Worm (Caenorhabditis elegans) whole organism, L1 larva: Measurements from ENCODE around the gene C13C4.7.
A peak's percentile ranks its signal among the peaks of the same experiment; 100 is the strongest.

ENCODE experiments used
- C04F5.9 ChIP-seq: sonication (generic microtip); optimal IDR thresholded peaks from 2 replicates; lab custom pipeline; 2016; ENCODE audit warnings: missing genetic modification characterization, missing compliant biosample characterization
- C16A3.4 ChIP-seq: fragments of 150-350 bp; optimal IDR thresholded peaks from 2 replicates; lab custom pipeline; 2014; ENCODE audit warnings: missing biosample characterization, missing genetic modification characterization
- C34B4.2 ChIP-seq: sonication (generic microtip); optimal IDR thresholded peaks from 2 replicates; lab custom pipeline; 2017; ENCODE audit warnings: mild to moderate bottlenecking, missing genetic modification characterization, missing compliant biosample characterization
- Y116A8C.19 ChIP-seq: sonication (generic microtip); optimal IDR thresholded peaks from 2 replicates; lab custom pipeline; 2016; ENCODE audit warnings: missing compliant biosample characterization, missing genetic modification characterization, borderline replicate concordance
- ama-1 ChIP-seq: fragments of 150-350 bp; optimal IDR thresholded peaks from 2 replicates; lab custom pipeline; 2014
- blmp-1 ChIP-seq: fragments of 150-350 bp; optimal IDR thresholded peaks from 2 replicates; lab custom pipeline; 2014; ENCODE audit warnings: missing biosample characterization, missing genetic modification characterization
- ceh-63 ChIP-seq: fragments of 200-800 bp; sonication (Bioruptor generic); optimal IDR thresholded peaks from 2 replicates; lab custom pipeline; 2018; ENCODE audit warnings: mild to moderate bottlenecking, missing genetic modification characterization, missing compliant biosample characterization
- ceh-82 ChIP-seq, 3 experiments: fragments of 150-350 bp in 1 of 3; sonication (generic microtip) in 2 of 3; optimal IDR thresholded peaks; 2 replicates each; lab custom pipeline; 2014 to 2017; ENCODE audit warnings: missing biosample characterization in 3 of 3, missing genetic modification characterization in 3 of 3
- ceh-88 ChIP-seq: fragments of 200-800 bp; sonication (Bioruptor generic); IDR thresholded peaks from 2 replicates; pipeline ENCODE4 v1.3.6; 2022; ENCODE audit warnings: missing genetic modification characterization, missing compliant biosample characterization
- ceh-90 ChIP-seq: sonication (generic microtip); optimal IDR thresholded peaks from 2 replicates; lab custom pipeline; 2016; ENCODE audit warnings: missing genetic modification characterization, missing compliant biosample characterization
- dpl-1 ChIP-seq, 3 experiments: fragments of 150-350 bp in 2 of 3; sonication (generic microtip) in 1 of 3; optimal IDR thresholded peaks; 2 replicates each; lab custom pipeline; 2014 to 2017; ENCODE audit warnings: missing biosample characterization in 3 of 3, missing genetic modification characterization in 3 of 3, missing genetic modification reagents in 3 of 3
- efl-1 ChIP-seq, 4 experiments: fragments of 150-350 bp; optimal IDR thresholded peaks in 3 of 4; peaks in 1 of 4; 1 replicate in 1 of 4; 2 replicates in 3 of 4; lab custom pipeline; 2014; ENCODE audit warnings: missing biosample characterization in 2 of 4, missing genetic modification characterization in 2 of 4, missing genetic modification reagents in 2 of 4
- efl-3 ChIP-seq: fragments of 200-800 bp; sonication (Bioruptor generic); optimal IDR thresholded peaks from 2 replicates; lab custom pipeline; 2018; ENCODE audit warnings: mild to moderate bottlenecking, missing genetic modification characterization, missing compliant biosample characterization
- fkh-4 ChIP-seq: sonication (generic microtip); optimal IDR thresholded peaks from 2 replicates; lab custom pipeline; 2016; ENCODE audit warnings: missing compliant biosample characterization, missing genetic modification characterization, borderline replicate concordance
- fos-1 ChIP-seq: fragments of 150-350 bp; optimal IDR thresholded peaks from 2 replicates; lab custom pipeline; 2014; ENCODE audit warnings: missing biosample characterization, missing genetic modification characterization
- grh-1 ChIP-seq: fragments of 200-800 bp; sonication (Bioruptor generic); IDR thresholded peaks from 2 replicates; pipeline ENCODE4 v1.3.6; 2022; ENCODE audit warnings: missing genetic modification reagents, missing genetic modification characterization, missing compliant biosample characterization
- isw-1 ChIP-seq: fragments of 200-800 bp; sonication (Bioruptor generic); IDR thresholded peaks from 2 replicates; pipeline ENCODE4 v1.3.6; 2022; ENCODE audit warnings: missing genetic modification characterization, missing compliant biosample characterization
- jun-1 ChIP-seq: fragments of 150-350 bp; optimal IDR thresholded peaks from 2 replicates; lab custom pipeline; 2014; ENCODE audit warnings: missing biosample characterization, missing genetic modification reagents, missing genetic modification characterization
- lin-13 ChIP-seq: fragments of 150-350 bp; optimal IDR thresholded peaks from 2 replicates; lab custom pipeline; 2014; ENCODE audit warnings: missing biosample characterization, missing genetic modification reagents, missing genetic modification characterization
- lin-14 ChIP-seq: fragments of 200-800 bp; sonication (Bioruptor generic); optimal IDR thresholded peaks from 2 replicates; lab custom pipeline; 2018; ENCODE audit warnings: mild to moderate bottlenecking, missing genetic modification characterization, moderate library complexity, missing compliant biosample characterization
- lin-35 ChIP-seq, 2 experiments: fragments of 150-350 bp; optimal IDR thresholded peaks; 2 replicates each; lab custom pipeline; 2014; ENCODE audit warnings: missing biosample characterization in 2 of 2, missing genetic modification characterization in 2 of 2, missing genetic modification reagents in 2 of 2
- lsy-2 ChIP-seq, 2 experiments: fragments of 150-350 bp; optimal IDR thresholded peaks; 2 replicates each; lab custom pipeline; 2014; ENCODE audit warnings: missing biosample characterization in 2 of 2, missing genetic modification characterization in 2 of 2
- mab-9 ChIP-seq: fragments of 200-800 bp; sonication (Bioruptor generic); IDR thresholded peaks from 2 replicates; pipeline ENCODE4 v1.3.6; 2022; ENCODE audit warnings: missing genetic modification reagents, missing genetic modification characterization, missing compliant biosample characterization
- mdl-1 ChIP-seq, 2 experiments: fragments of 150-350 bp; optimal IDR thresholded peaks; 2 replicates each; lab custom pipeline; 2014 to 2017; ENCODE audit warnings: missing biosample characterization in 2 of 2, missing genetic modification characterization in 2 of 2, inconsistent platforms in 1 of 2
- mep-1 ChIP-seq: fragments of 150-350 bp; optimal IDR thresholded peaks from 2 replicates; lab custom pipeline; 2014; ENCODE audit warnings: missing biosample characterization, missing genetic modification characterization
- nhr-11 ChIP-seq: fragments of 150-350 bp; optimal IDR thresholded peaks from 2 replicates; lab custom pipeline; 2014; ENCODE audit warnings: missing biosample characterization, missing genetic modification characterization
- nhr-20 ChIP-seq: sonication (generic microtip); optimal IDR thresholded peaks from 2 replicates; lab custom pipeline; 2016; ENCODE audit warnings: mild to moderate bottlenecking, missing genetic modification characterization, missing compliant biosample characterization
- nhr-71 ChIP-seq: sonication (generic microtip); optimal IDR thresholded peaks from 2 replicates; lab custom pipeline; 2016; ENCODE audit warnings: mild to moderate bottlenecking, missing genetic modification characterization, moderate library complexity, missing compliant biosample characterization
- nhr-76 ChIP-seq: sonication (generic microtip); optimal IDR thresholded peaks from 2 replicates; lab custom pipeline; 2017; ENCODE audit warnings: missing biosample characterization, missing genetic modification characterization
- nhr-85 ChIP-seq: sonication (generic microtip); peaks from one replicate; lab custom pipeline; 2016; ENCODE audit warnings: missing genetic modification characterization, inconsistent platforms, missing compliant biosample characterization
- pag-3 ChIP-seq: sonication (generic microtip); optimal IDR thresholded peaks from 2 replicates; lab custom pipeline; 2017; ENCODE audit warnings: missing genetic modification characterization, mild to moderate bottlenecking, missing compliant biosample characterization, antibody characterized with exemption, borderline replicate concordance; ENCODE audit not compliant: insufficient read depth
- skn-1 ChIP-seq: fragments of 150-350 bp; optimal IDR thresholded peaks from 2 replicates; lab custom pipeline; 2014; ENCODE audit warnings: missing biosample characterization, missing genetic modification characterization
- snpc-4 ChIP-seq: fragments of 150-350 bp; optimal IDR thresholded peaks from 2 replicates; lab custom pipeline; 2014; ENCODE audit warnings: missing biosample characterization, missing genetic modification characterization
- snu-23 ChIP-seq: sonication (generic microtip); optimal IDR thresholded peaks from 2 replicates; lab custom pipeline; 2016; ENCODE audit warnings: missing genetic modification characterization, missing compliant biosample characterization
- sup-37 ChIP-seq: fragments of 200-800 bp; sonication (Bioruptor generic); optimal IDR thresholded peaks from 2 replicates; lab custom pipeline; 2018; ENCODE audit warnings: mild to moderate bottlenecking, missing genetic modification characterization, missing compliant biosample characterization
- unc-130 ChIP-seq: fragments of 150-350 bp; optimal IDR thresholded peaks from 2 replicates; lab custom pipeline; 2017; ENCODE audit warnings: missing biosample characterization, missing genetic modification characterization, inconsistent platforms
- unc-86 ChIP-seq: sonication (generic microtip); optimal IDR thresholded peaks from 2 replicates; lab custom pipeline; 2016; ENCODE audit warnings: missing genetic modification characterization, missing compliant biosample characterization
- vab-15 ChIP-seq: sonication (generic microtip); optimal IDR thresholded peaks from 2 replicates; lab custom pipeline; 2017; ENCODE audit warnings: missing genotype, mild to moderate bottlenecking, missing genetic modification characterization, missing compliant biosample characterization
- zip-4 ChIP-seq: fragments of 200-800 bp; sonication (Bioruptor generic); optimal IDR thresholded peaks from 2 replicates; lab custom pipeline; 2018; ENCODE audit warnings: mild to moderate bottlenecking, missing genetic modification characterization, moderate library complexity, missing compliant biosample characterization

C13C4.7 gene

ce11 chrV:12106841-12107240, 13.4 kb downstream of the C13C4.7 start, which contains the start of gene nhr-136 (continued):
- TF ChIP-seq C16A3.4 (tag; lab: Kevin White, UChicago), result no peak
- no peak for TF ChIP-seq ceh-88 (GFP tag; lab: Robert Waterston, UW)
- TF ChIP-seq nhr-76 (tag; lab: Kevin White, UChicago), result no peak
- no peak for TF ChIP-seq fos-1 (tag; lab: Kevin White, UChicago)
- TF ChIP-seq ceh-63 (GFP tag; lab: Kevin White, UChicago), result no peak
- no peak for TF ChIP-seq efl-1 (optimal IDR thresholded peaks at IDR 0.05; lab: Kevin White, UChicago)
- peak in 1 of 2 experiments; percentile 53 for TF ChIP-seq efl-1 (GFP tag; optimal IDR thresholded peaks at IDR 0.05 in 1 of 2; lab: Kevin White, UChicago)
- peak; percentile 34 for TF ChIP-seq lin-14 (GFP tag; lab: Kevin White, UChicago)
- TF ChIP-seq Y116A8C.19 (tag; lab: Kevin White, UChicago), result no peak
- no peak for TF ChIP-seq isw-1 (GFP tag; lab: Robert Waterston, UW)
- TF ChIP-seq dpl-1 (GFP tag; optimal IDR thresholded peaks at IDR 0.05; lab: Kevin White, UChicago), result no peak
- peak in 1 of 2 experiments; percentile 47 for TF ChIP-seq lin-35 (GFP tag; optimal IDR thresholded peaks at IDR 0.05; lab: Kevin White, UChicago)
- TF ChIP-seq jun-1 (tag; lab: Kevin White, UChicago), result no peak
- no peak for TF ChIP-seq unc-86 (tag; lab: Kevin White, UChicago)
- TF ChIP-seq snpc-4 (tag; lab: Kevin White, UChicago), result no peak
- TF ChIP-seq fkh-4, result no peak
- no peak for TF ChIP-seq sup-37 (GFP tag; lab: Kevin White, UChicago)
- TF ChIP-seq lsy-2 (tag; optimal IDR thresholded peaks at IDR 0.05; lab: Kevin White, UChicago), result peak in 1 of 2 experiments; percentile 5
- no peak for TF ChIP-seq mdl-1 (tag; optimal IDR thresholded peaks at IDR 0.05; lab: Kevin White, UChicago)

ce11 chrV:12103920-12104319, 16.4 kb downstream of the C13C4.7 start, which contains the start of gene nhr-153:
Gene nhr-153 (plus strand): TSS chrV:12104220.
- TF ChIP-seq grh-1, result no peak
- no peak for TF ChIP-seq efl-3
- peak; percentile 10 for TF ChIP-seq snu-23 (GFP tag; lab: Kevin White, UChicago)
- TF ChIP-seq lin-35 (GFP tag; optimal IDR thresholded peaks at IDR 0.05; lab: Kevin White, UChicago), result peak in 1 of 2 experiments; percentile 11

- TF ChIP-seq zip-4 (GFP tag; lab: Kevin White, UChicago) (peak; percentile 54), unc-86 (tag; lab: Kevin White, UChicago) (no peak), nhr-20 (tag; lab: Kevin White, UChicago) (peak; percentile 60), Y116A8C.19 (tag; lab: Kevin White, UChicago) (no peak), blmp-1 (tag; lab: Kevin White, UChicago) (peak; percentile 25), snu-23 (GFP tag; lab: Kevin White, UChicago) (peak; percentile 30), mab-9 (GFP tag; lab: Robert Waterston, UW) (no peak), lin-13 (GFP tag; lab: Kevin White, UChicago) (no peak), ama-1 (lab: Kevin White, UChicago) (no peak), nhr-11 (tag; lab: Kevin White, UChicago) (no peak), C04F5.9 (tag; lab: Kevin White, UChicago) (no peak), lsy-2 (tag; optimal IDR thresholded peaks at IDR 0.05; lab: Kevin White, UChicago) (peak in 1 of 2 experiments; percentile 42), lin-14 (GFP tag; lab: Kevin White, UChicago) (peak; percentile 63), unc-130 (tag; lab: Kevin White, UChicago) (no peak), C34B4.2 (no peak), snpc-4 (tag; lab: Kevin White, UChicago) (peak; percentile 43), mep-1 (tag; lab: Kevin White, UChicago) (peak; percentile 11), vab-15 (no peak), ceh-82 (tag; optimal IDR thresholded peaks at IDR 0.05; lab: Kevin White, UChicago) (no peak), dpl-1 (GFP tag; optimal IDR thresholded peaks at IDR 0.05; lab: Kevin White, UChicago) (peak in 1 of 3 experiments; percentile 19), pag-3 (tag; lab: Kevin White, UChicago) (no peak), skn-1 (tag; lab: Kevin White, UChicago) (peak; percentile 75), lin-35 (GFP tag; optimal IDR thresholded peaks at IDR 0.05; lab: Kevin White, UChicago) (peak in 1 of 2 experiments; percentile 8), efl-1 (optimal IDR thresholded peaks at IDR 0.05; lab: Kevin White, UChicago) (peak; percentile 31 to 32), efl-1 (GFP tag; optimal IDR thresholded peaks at IDR 0.05 in 1 of 2; lab: Kevin White, UChicago) (peak in 1 of 2 experiments; percentile 70), nhr-71 (tag; lab: Kevin White, UChicago) (peak; percentile 27), nhr-85 (tag; lab: Kevin White, UChicago) (no peak), ceh-90 (tag; lab: Kevin White, UChicago) (no peak)
Observed at ce11 chrV:12100794-12101343, 19.4 kb downstream of the C13C4.7 start, which contains the start of gene nhr-154. Gene nhr-154 (plus strand): TSS chrV:12101293.
